Worm (Caenorhabditis elegans): ENCODE results near the gene ZK180.6.

The ZK180.6 gene

DNA sequence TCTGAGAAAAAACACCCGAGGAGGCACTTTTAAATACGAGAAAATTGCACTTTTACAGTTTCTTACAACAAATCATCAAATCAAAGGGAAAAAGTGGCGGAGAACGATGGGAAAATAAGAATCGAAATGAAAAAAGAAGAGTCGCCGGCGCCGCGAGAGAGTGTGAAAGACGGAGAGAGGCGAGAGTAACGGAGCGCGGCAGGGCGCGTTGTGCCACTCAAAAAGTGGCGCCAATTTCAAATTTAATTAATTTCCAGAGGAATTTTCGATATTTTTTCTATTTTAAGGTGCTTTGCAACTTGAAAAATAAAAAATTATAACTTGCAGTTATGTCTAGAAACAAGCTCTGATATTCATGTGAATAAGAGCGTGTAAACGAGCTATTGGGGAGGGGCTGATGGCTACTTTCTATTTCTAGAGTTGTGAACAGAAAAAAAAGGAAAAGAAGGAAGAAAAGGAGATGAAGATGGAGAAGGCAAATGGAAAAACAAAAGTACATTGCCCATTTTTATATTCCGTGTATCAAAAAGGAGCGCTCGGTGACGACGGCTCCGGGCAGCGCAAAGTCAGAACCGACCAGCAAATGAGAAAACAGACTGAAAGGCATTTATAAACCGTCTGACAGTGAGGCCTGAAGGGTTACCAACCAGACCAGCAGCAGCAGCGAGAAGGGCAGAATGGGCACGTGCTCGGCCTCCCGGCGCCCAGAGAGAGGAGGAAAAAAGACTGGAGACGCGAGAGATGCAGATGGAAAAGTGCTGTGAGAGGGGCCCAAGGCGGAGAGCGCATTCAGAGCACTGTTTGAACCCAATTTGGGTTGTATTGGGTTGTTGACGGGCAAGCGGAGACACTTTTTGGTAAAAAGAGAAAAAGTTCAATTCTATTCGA lies 53.7 kb downstream of the ZK180.6 start:
- TF ChIP-seq irx-1 (tag; optimal IDR thresholded peaks at IDR 0.05): no peak
- no peak for TF ChIP-seq pag-3 (tag; optimal IDR thresholded peaks at IDR 0.05; ENCODE audit: borderline replicate concordance, insufficient read depth)
- no peak for TF ChIP-seq fos-1 (tag; optimal IDR thresholded peaks at IDR 0.05)
- no peak for TF ChIP-seq grh-1 (GFP tag; IDR thresholded peaks at IDR 0.05)
- no peak for TF ChIP-seq pax-3 (tag; optimal IDR thresholded peaks at IDR 0.05)
- TF ChIP-seq mef-2 (tag; optimal IDR thresholded peaks at IDR 0.05): peak; percentile 21
- no peak for TF ChIP-seq pqm-1 (tag; optimal IDR thresholded peaks at IDR 0.05)
- peak; percentile 21 for TF ChIP-seq zip-4 (GFP tag; optimal IDR thresholded peaks at IDR 0.05)
- TF ChIP-seq vab-15 (tag; optimal IDR thresholded peaks at IDR 0.05): peak; percentile 41
- TF ChIP-seq dsc-1 (tag; optimal IDR thresholded peaks at IDR 0.05): peak; percentile 25
- TF ChIP-seq nhr-85 (tag): peak; percentile 47
- TF ChIP-seq nhr-90 (tag; optimal IDR thresholded peaks at IDR 0.05; ENCODE audit: poor library complexity): no peak
- TF ChIP-seq ceh-82 (tag; optimal IDR thresholded peaks at IDR 0.05): peak in 2 of 3 experiments; percentile 14 to 23
- TF ChIP-seq nhr-237 (tag; optimal IDR thresholded peaks at IDR 0.05): no peak
- no peak for TF ChIP-seq F16B12.6 (tag; optimal IDR thresholded peaks at IDR 0.05)
- no peak for TF ChIP-seq ztf-4 (tag; optimal IDR thresholded peaks at IDR 0.05)
- no peak for TF ChIP-seq efl-3 (GFP tag; optimal IDR thresholded peaks at IDR 0.05)
- no peak for TF ChIP-seq nhr-11 (tag; optimal IDR thresholded peaks at IDR 0.05)
- TF ChIP-seq nhr-71 (tag; optimal IDR thresholded peaks at IDR 0.05): peak; percentile 47
- TF ChIP-seq nhr-76 (tag; optimal IDR thresholded peaks at IDR 0.05): no peak
- no peak for TF ChIP-seq jun-1 (tag; optimal IDR thresholded peaks at IDR 0.05)
- peak; percentile 11 for TF ChIP-seq tbx-2 (tag; optimal IDR thresholded peaks at IDR 0.05)
- peak; percentile 43; the same call in 1 of the 2 replicates for TF ChIP-seq ceh-88 (GFP tag; IDR thresholded peaks at IDR 0.05)
- no peak for TF ChIP-seq ceh-63 (GFP tag; optimal IDR thresholded peaks at IDR 0.05)
- TF ChIP-seq nhr-20 (tag; optimal IDR thresholded peaks at IDR 0.05): peak; percentile 9
- no peak for TF ChIP-seq unc-130 (tag; optimal IDR thresholded peaks at IDR 0.05)
- TF ChIP-seq hlh-4 (tag; optimal IDR thresholded peaks at IDR 0.05): no peak
- no peak for TF ChIP-seq unc-98 (GFP tag; IDR thresholded peaks at IDR 0.05)
- TF ChIP-seq aha-1 (tag; optimal IDR thresholded peaks at IDR 0.05): no peak
- TF ChIP-seq rnt-1 (tag; optimal IDR thresholded peaks at IDR 0.05): peak; percentile 50
- no peak for TF ChIP-seq C04F5.9 (tag; optimal IDR thresholded peaks at IDR 0.05)
- TF ChIP-seq lin-13 (GFP tag; optimal IDR thresholded peaks at IDR 0.05): peak; percentile 3
- TF ChIP-seq lin-15B (tag; optimal IDR thresholded peaks at IDR 0.05): no peak
- TF ChIP-seq lin-14 (GFP tag; optimal IDR thresholded peaks at IDR 0.05): peak; percentile 55
- no peak for TF ChIP-seq egl-27 (tag; optimal IDR thresholded peaks at IDR 0.05)
- peak in 1 of 6 experiments; percentile 33 for TF ChIP-seq elt-3 (tag; optimal IDR thresholded peaks at IDR 0.05)
- TF ChIP-seq nhr-47 (tag; optimal IDR thresholded peaks at IDR 0.05): peak; percentile 11
- peak; percentile 34 for TF ChIP-seq nhr-19 (GFP tag; conservative IDR thresholded peaks at IDR 0.05)
- no peak for TF ChIP-seq xbp-1 (tag; optimal IDR thresholded peaks at IDR 0.05)
- no peak for TF ChIP-seq nhr-77 (tag; optimal IDR thresholded peaks at IDR 0.05)
- peak; percentile 19 for TF ChIP-seq swsn-7 (tag; optimal IDR thresholded peaks at IDR 0.05)
- TF ChIP-seq nhr-84 (tag; optimal IDR thresholded peaks at IDR 0.05): no peak
- no peak for TF ChIP-seq aly-2 (tag; optimal IDR thresholded peaks at IDR 0.05)
- TF ChIP-seq ces-1 (GFP tag; optimal IDR thresholded peaks at IDR 0.05): no peak
- no peak for TF ChIP-seq egl-13 (tag; optimal IDR thresholded peaks at IDR 0.05)
- peak; percentile 57 to 77 for TF ChIP-seq efl-1 (optimal IDR thresholded peaks at IDR 0.05)
- TF ChIP-seq efl-1 (GFP tag; optimal IDR thresholded peaks at IDR 0.05 in 1 of 2): peak; percentile 78 to 97
- TF ChIP-seq blmp-1 (tag; optimal IDR thresholded peaks at IDR 0.05): peak; percentile 6
- TF ChIP-seq sox-4 (tag; optimal IDR thresholded peaks at IDR 0.05): no peak
- peak; percentile 59 to 81 for TF ChIP-seq lin-35 (GFP tag; optimal IDR thresholded peaks at IDR 0.05)
- TF ChIP-seq mab-9 (GFP tag; IDR thresholded peaks at IDR 0.05): 0 out of 2 replicates have a peak, but pooled peaks have one; percentile 33
- no peak for TF ChIP-seq skn-1 (tag; optimal IDR thresholded peaks at IDR 0.05)

Data from whole organism, L1 larva.